Worm (Caenorhabditis elegans): Measurements from ENCODE around the gene ula-1.

ula-1 gene

DNA sequence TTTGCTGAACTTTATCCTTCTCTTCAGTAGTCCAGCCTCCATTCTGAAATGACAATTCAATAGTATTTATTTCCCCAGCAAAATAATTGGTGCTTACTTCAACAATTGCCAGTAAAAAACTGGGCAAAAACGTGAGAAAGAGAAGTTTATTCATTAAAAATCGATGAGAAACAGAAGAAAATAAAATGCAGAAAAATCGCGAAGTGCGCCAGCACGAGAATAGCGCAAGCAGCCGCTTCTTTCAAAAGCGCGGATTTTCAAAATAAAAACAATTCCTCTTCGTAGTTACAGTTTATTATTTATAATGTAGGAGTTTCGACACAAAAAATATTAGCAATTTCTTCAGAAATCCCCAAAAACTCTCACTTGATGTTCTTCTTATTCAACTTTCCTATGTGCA lies 42.8 kb upstream of the ula-1 start, which contains the start of gene C27F2.9 (continued):
- TF ChIP-seq lsy-27 (tag; optimal IDR thresholded peaks at IDR 0.05; ENCODE audit: borderline replicate concordance, insufficient read depth) (no peak), nhr-90 (tag; optimal IDR thresholded peaks at IDR 0.05) (no peak), hsf-1 (GFP tag; IDR thresholded peaks at IDR 0.05) (no peak), dox-1 (GFP tag; IDR thresholded peaks at IDR 0.05) (no peak; the same call in 1 of the 2 replicates), F52B5.7 (tag; optimal IDR thresholded peaks at IDR 0.05) (no peak), attf-5 (GFP tag; optimal IDR thresholded peaks at IDR 0.05) (peak; percentile 91), zim-3 (tag; optimal IDR thresholded peaks at IDR 0.05) (no peak), F57C9.4 (tag; optimal IDR thresholded peaks at IDR 0.05) (no peak), let-526 (GFP tag; IDR thresholded peaks at IDR 0.05) (no peak), ztf-22 (GFP tag; optimal IDR thresholded peaks at IDR 0.05) (no peak), ceh-79 (tag; optimal IDR thresholded peaks at IDR 0.05) (no peak), F33H1.4 (GFP tag; IDR thresholded peaks at IDR 0.05) (peak; percentile 79), Y67H2A.10 (GFP tag; conservative IDR thresholded peaks at IDR 0.05) (no peak), rcor-1 (GFP tag; IDR thresholded peaks at IDR 0.05) (peak; percentile 90), B0261.1 (tag; optimal IDR thresholded peaks at IDR 0.05) (no peak), efl-1 (GFP tag; optimal IDR thresholded peaks at IDR 0.05) (peak; percentile 93), unc-62 (GFP tag; optimal IDR thresholded peaks at IDR 0.05) (no peak), dpff-1 (tag; optimal IDR thresholded peaks at IDR 0.05) (no peak), bed-2 (GFP tag; IDR thresholded peaks at IDR 0.05) (no peak), ceh-40 (GFP tag; IDR thresholded peaks at IDR 0.05) (no peak), tbx-9 (tag; optimal IDR thresholded peaks at IDR 0.05; ENCODE audit: borderline replicate concordance) (no peak), let-607 (tag; optimal IDR thresholded peaks at IDR 0.05) (peak in 1 of 2 experiments; percentile 22), lsl-1 (GFP tag; optimal IDR thresholded peaks at IDR 0.05) (peak; percentile 77), sdz-38 (tag; optimal IDR thresholded peaks at IDR 0.05) (no peak), K12H6.12 (tag; optimal IDR thresholded peaks at IDR 0.05) (peak; percentile 54), pha-4 (tag; optimal IDR thresholded peaks at IDR 0.05) (peak; percentile 20), F23B12.7 (tag; optimal IDR thresholded peaks at IDR 0.05; ENCODE audit: insufficient read depth) (peak; percentile 24), mes-4 (tag; optimal IDR thresholded peaks at IDR 0.05) (no peak), F55B11.4 (tag; optimal IDR thresholded peaks at IDR 0.05; ENCODE audit: borderline replicate concordance, insufficient read depth) (no peak), lin-40 (tag; optimal IDR thresholded peaks at IDR 0.05) (peak; percentile 86), hlh-12 (tag; optimal IDR thresholded peaks at IDR 0.05) (no peak), akir-1 (GFP tag; optimal IDR thresholded peaks at IDR 0.05) (no peak), cebp-2 (GFP tag; IDR thresholded peaks at IDR 0.05) (no peak), F39B2.1 (GFP tag; IDR thresholded peaks at IDR 0.05) (no peak), ZK185.1 (tag; optimal IDR thresholded peaks at IDR 0.05; ENCODE audit: poor library complexity, severe bottlenecking) (peak; percentile 55), ets-4 (GFP tag; optimal IDR thresholded peaks at IDR 0.05) (no peak), D2030.7 (GFP tag; IDR thresholded peaks at IDR 0.05) (peak; percentile 62), ztf-26 (tag; optimal IDR thresholded peaks at IDR 0.05) (peak; percentile 55), lin-35 (GFP tag; optimal IDR thresholded peaks at IDR 0.05) (peak; percentile 82 to 98 (median 87)), nhr-27 (tag; optimal IDR thresholded peaks at IDR 0.05) (no peak), ceh-100 (GFP tag; IDR thresholded peaks at IDR 0.05) (peak; percentile 67; the same call in 1 of the 2 replicates), atf-7 (tag; optimal IDR thresholded peaks at IDR 0.05) (no peak), F49E8.2 (tag; optimal IDR thresholded peaks at IDR 0.05; ENCODE audit: insufficient read depth) (no peak), ccch-3 (GFP tag; optimal IDR thresholded peaks at IDR 0.05) (no peak), zfh-2 (GFP tag; conservative IDR thresholded peaks at IDR 0.05) (no peak), F37B4.10 (GFP tag; IDR thresholded peaks at IDR 0.05) (no peak), B0035.1 (tag; optimal IDR thresholded peaks at IDR 0.05) (no peak), xnd-1 (tag; optimal IDR thresholded peaks at IDR 0.05) (peak; percentile 67), ekl-4 (GFP tag; IDR thresholded peaks at IDR 0.05) (no peak)

All from whole organism, young adult.